Worm (Caenorhabditis elegans) whole organism, L3 larva: Measurements from ENCODE around the gene kin-36.

ENCODE experiments used
- daf-12 ChIP-seq: fragments of 150-350 bp; optimal IDR thresholded peaks from 2 replicates; lab custom pipeline; 2014; ENCODE audit warnings: missing biosample characterization, missing genetic modification reagents, missing genetic modification characterization
- egl-5 ChIP-seq: fragments of 150-350 bp; optimal IDR thresholded peaks from 2 replicates; lab custom pipeline; 2017; ENCODE audit warnings: missing biosample characterization, missing genetic modification reagents, missing genetic modification characterization, inconsistent platforms
- hmg-11 ChIP-seq: sonication (generic microtip); optimal IDR thresholded peaks from 2 replicates; lab custom pipeline; 2016; ENCODE audit warnings: missing genetic modification characterization, missing compliant biosample characterization
- mdl-1 ChIP-seq: fragments of 150-350 bp; optimal IDR thresholded peaks from 2 replicates; lab custom pipeline; 2014; ENCODE audit warnings: missing biosample characterization, missing genetic modification characterization
- nhr-11 ChIP-seq: fragments of 150-350 bp; optimal IDR thresholded peaks from 2 replicates; lab custom pipeline; 2014; ENCODE audit warnings: missing biosample characterization, missing genetic modification characterization
- nhr-12 ChIP-seq: fragments of 150-350 bp; optimal IDR thresholded peaks from 2 replicates; lab custom pipeline; 2014; ENCODE audit warnings: missing biosample characterization, missing genetic modification characterization
- skn-1 ChIP-seq: fragments of 150-350 bp; optimal IDR thresholded peaks from 2 replicates; lab custom pipeline; 2014; ENCODE audit warnings: missing biosample characterization, missing genetic modification characterization
- tbx-2 ChIP-seq: sonication (generic microtip); optimal IDR thresholded peaks from 2 replicates; lab custom pipeline; 2016; ENCODE audit warnings: mild to moderate bottlenecking, missing genetic modification characterization, missing compliant biosample characterization
- unc-62 ChIP-seq: fragments of 150-350 bp; sonication (generic microtip); optimal IDR thresholded peaks from 4 replicates; lab custom pipeline; 2014; ENCODE audit warnings: missing biosample characterization, missing genetic modification reagents, missing genetic modification characterization

DNA sequence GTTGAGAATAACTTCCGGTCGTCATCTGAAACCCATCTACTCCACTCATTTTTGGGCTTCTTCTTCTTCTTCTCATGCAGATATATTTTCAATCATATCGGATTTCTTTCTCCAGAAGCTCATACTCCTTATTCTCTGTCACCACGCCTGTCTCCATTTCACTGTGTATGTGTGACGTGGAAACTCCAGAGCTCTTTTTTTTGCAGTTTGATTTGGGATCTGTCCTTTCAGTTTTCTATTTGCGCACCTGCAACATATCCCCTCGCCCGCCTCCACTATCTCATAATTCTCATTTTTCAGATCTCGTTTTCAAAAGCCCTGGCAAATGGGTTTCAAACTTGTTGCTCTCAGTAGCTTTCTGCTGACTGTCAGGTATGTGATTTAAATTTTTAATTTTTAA lies at the start of gene kin-36:
- no peak for TF ChIP-seq hmg-11 (tag; lab: Kevin White, UChicago)
- TF ChIP-seq nhr-11 (tag; lab: Kevin White, UChicago): no peak
- no peak for TF ChIP-seq mdl-1 (tag; lab: Kevin White, UChicago)
- no peak for TF ChIP-seq daf-12 (tag; lab: Kevin White, UChicago)
- no peak for TF ChIP-seq tbx-2 (tag; lab: Kevin White, UChicago)
- no peak for TF ChIP-seq unc-62
- TF ChIP-seq skn-1 (tag; lab: Kevin White, UChicago): no peak
- no peak for TF ChIP-seq egl-5
- TF ChIP-seq nhr-12 (tag; lab: Kevin White, UChicago): no peak
